Worm (Caenorhabditis elegans) whole organism, midembryonic: ENCODE results near the gene Y15E3A.5.

Experiments
- T22C8.4 ChIP-seq: fragments of 200-800 bp; sonication (Bioruptor generic); IDR thresholded peaks from 2 replicates; pipeline ENCODE4 v1.3.6; 2022; ENCODE audit warnings: missing genetic modification characterization, missing compliant biosample characterization
- cog-1 ChIP-seq: sonication (generic microtip); optimal IDR thresholded peaks from 2 replicates; lab custom pipeline; 2016; ENCODE audit warnings: missing genetic modification characterization, missing compliant biosample characterization
- flt-1 ChIP-seq: fragments of 200-800 bp; sonication (Bioruptor generic); IDR thresholded peaks from 2 replicates; pipeline ENCODE4 v1.3.6; 2022; ENCODE audit warnings: missing genetic modification characterization, missing compliant biosample characterization
- klf-2 ChIP-seq: fragments of 200-800 bp; sonication (Bioruptor generic); conservative IDR thresholded peaks from 2 replicates; pipeline ENCODE4 v1.3.6; 2022; ENCODE audit warnings: missing genetic modification reagents, missing genetic modification characterization, missing compliant biosample characterization
- med-1 ChIP-seq: sonication (generic microtip); optimal IDR thresholded peaks from 2 replicates; lab custom pipeline; 2017; ENCODE audit warnings: missing genetic modification characterization, mild to moderate bottlenecking, missing compliant biosample characterization, antibody characterized with exemption, missing genetic modification reagents; ENCODE audit not compliant: insufficient read depth
- ref-1 ChIP-seq: fragments of 200-800 bp; sonication (Bioruptor generic); conservative IDR thresholded peaks from 2 replicates; pipeline ENCODE4 v1.3.6; 2022; ENCODE audit warnings: missing genetic modification reagents, missing genetic modification characterization, missing compliant biosample characterization
- ztf-23 ChIP-seq: fragments of 200-800 bp; sonication (Bioruptor generic); IDR thresholded peaks from 2 replicates; pipeline ENCODE4 v1.3.6; 2022; ENCODE audit warnings: missing genetic modification reagents, missing genetic modification characterization, missing compliant biosample characterization
- ztf-29 ChIP-seq: fragments of 200-800 bp; sonication (Bioruptor generic); IDR thresholded peaks from 2 replicates; pipeline ENCODE4 v1.3.6; 2022; ENCODE audit warnings: missing genetic modification reagents, missing genetic modification characterization, missing compliant biosample characterization

- TF ChIP-seq ref-1 (GFP tag; lab: Robert Waterston, UW) (no peak), flt-1 (GFP tag; lab: Robert Waterston, UW) (no peak), ztf-23 (GFP tag; lab: Robert Waterston, UW) (no peak), cog-1 (no peak), T22C8.4 (GFP tag; lab: Robert Waterston, UW) (no peak), ztf-29 (GFP tag; lab: Robert Waterston, UW) (no peak), klf-2 (no peak), med-1 (GFP tag; lab: Kevin White, UChicago) (no peak)
Observed at ce11 chrX:15325709-15326108, 14.6 kb upstream of the Y15E3A.5 start, which contains the start of gene Y15E3A.3.
